Fruit fly (Drosophila melanogaster): ENCODE results near the gene MED30.

The MED30 gene

dm6 chr3L:603847-604550, 49.9 kb downstream of the MED30 start, which contains the start of gene CG13893 (continued):
- TF ChIP-seq D (optimal IDR thresholded peaks at IDR 0.05) (no peak), D (GFP tag; optimal IDR thresholded peaks at IDR 0.05) (no peak), jing (GFP tag; optimal IDR thresholded peaks at IDR 0.05) (no peak), CG16863 (GFP tag; optimal IDR thresholded peaks at IDR 0.05) (peak; percentile 9), tap (tag; optimal IDR thresholded peaks at IDR 0.05) (no peak), CG10654 (GFP tag; optimal IDR thresholded peaks at IDR 0.05) (no peak), CG30431 (GFP tag; optimal IDR thresholded peaks at IDR 0.05) (no peak), luna (GFP tag; optimal IDR thresholded peaks at IDR 0.05) (no peak), CG2120 (GFP tag; optimal IDR thresholded peaks at IDR 0.05) (peak; percentile 20), chn (GFP tag; optimal IDR thresholded peaks at IDR 0.05) (no peak), pnt (GFP tag; optimal IDR thresholded peaks at IDR 0.05) (no peak), CG1603 (tag; optimal IDR thresholded peaks at IDR 0.05) (no peak), CG17359 (tag; optimal IDR thresholded peaks at IDR 0.05) (peak; percentile 18), da (GFP tag; optimal IDR thresholded peaks at IDR 0.05) (no peak), tup (GFP tag; optimal IDR thresholded peaks at IDR 0.05) (no peak), fu2 (GFP tag; optimal IDR thresholded peaks at IDR 0.05) (no peak), z (GFP tag; IDR thresholded peaks at IDR 0.05) (0 out of 3 replicates have a peak, but pooled peaks have one; percentile 6), BtbVII (GFP tag; optimal IDR thresholded peaks at IDR 0.05) (peak; percentile 32), CG34422 (GFP tag; IDR thresholded peaks at IDR 0.05) (peak; percentile 77; the same call in 1 of the 3 replicates), NK7.1 (GFP tag; optimal IDR thresholded peaks at IDR 0.05) (peak; percentile 11), ERR (GFP tag; optimal IDR thresholded peaks at IDR 0.05) (no peak), CG14860 (GFP tag; IDR thresholded peaks at IDR 0.05; ENCODE audit: partially characterized antibody) (no peak), CG8944 (GFP tag; optimal IDR thresholded peaks at IDR 0.05) (no peak), Ptx1 (GFP tag; IDR thresholded peaks at IDR 0.05) (no peak), Atf3 (GFP tag; optimal IDR thresholded peaks at IDR 0.05) (no peak), Mad (GFP tag; optimal IDR thresholded peaks at IDR 0.05) (no peak), Lim3 (GFP tag; IDR thresholded peaks at IDR 0.05) (no peak), CG12155 (GFP tag; optimal IDR thresholded peaks at IDR 0.05) (no peak), CG15073 (GFP tag; optimal IDR thresholded peaks at IDR 0.05) (no peak), Gug (GFP tag; IDR thresholded peaks at IDR 0.05) (no peak; the same call in 3 of the 4 replicates), HLH54F (GFP tag; optimal IDR thresholded peaks at IDR 0.05) (no peak), phol (tag; optimal IDR thresholded peaks at IDR 0.05) (no peak), CG4820 (GFP tag; optimal IDR thresholded peaks at IDR 0.05) (no peak), esg (GFP tag; conservative IDR thresholded peaks at IDR 0.05) (no peak), dm (GFP tag; optimal IDR thresholded peaks at IDR 0.05) (no peak), exex (tag; optimal IDR thresholded peaks at IDR 0.05) (peak; percentile 29), ems (GFP tag; optimal IDR thresholded peaks at IDR 0.05) (no peak), Meics (GFP tag; optimal IDR thresholded peaks at IDR 0.05) (peak; percentile 32), CG8765 (GFP tag; IDR thresholded peaks at IDR 0.05) (no peak), gsb (GFP tag; IDR thresholded peaks at IDR 0.05) (peak; percentile 56; the same call in 1 of the 2 replicates), fd96Cb (tag; optimal IDR thresholded peaks at IDR 0.05) (no peak), Nf-YA (GFP tag; IDR thresholded peaks at IDR 0.05) (peak; percentile 32; the same call in 1 of the 2 replicates), scrt (GFP tag; optimal IDR thresholded peaks at IDR 0.05) (no peak), odd (GFP tag; optimal IDR thresholded peaks at IDR 0.05) (no peak), NfI (GFP tag; optimal IDR thresholded peaks at IDR 0.05) (peak; percentile 20), Nf-YB (GFP tag; optimal IDR thresholded peaks at IDR 0.05) (no peak), CG6175 (GFP tag; IDR thresholded peaks at IDR 0.05) (0 out of 3 replicates have a peak, but pooled peaks have one; percentile 41), Deaf1 (tag; optimal IDR thresholded peaks at IDR 0.05) (peak; percentile 89), Neu2 (GFP tag; optimal IDR thresholded peaks at IDR 0.05; ENCODE audit: borderline replicate concordance) (no peak), CG6854 (GFP tag; optimal IDR thresholded peaks at IDR 0.05) (peak; percentile 45), ap (GFP tag; IDR thresholded peaks at IDR 0.05) (no peak)

Measured in whole organism, embryonic.